Worm (Caenorhabditis elegans) whole organism, midembryonic: ENCODE results near the gene grd-13.
"Not testable (repeated sequence)": the region's sequence is repeated elsewhere in the genome, so short reads cannot be mapped to it uniquely, and the experiment has no call there.

ENCODE experiments used
- T22C8.4 ChIP-seq: fragments of 200-800 bp; sonication (Bioruptor generic); IDR thresholded peaks from 2 replicates; pipeline ENCODE4 v1.3.6; 2022; ENCODE audit warnings: missing genetic modification characterization, missing compliant biosample characterization
- cog-1 ChIP-seq: sonication (generic microtip); optimal IDR thresholded peaks from 2 replicates; lab custom pipeline; 2016; ENCODE audit warnings: missing genetic modification characterization, missing compliant biosample characterization
- flt-1 ChIP-seq: fragments of 200-800 bp; sonication (Bioruptor generic); IDR thresholded peaks from 2 replicates; pipeline ENCODE4 v1.3.6; 2022; ENCODE audit warnings: missing genetic modification characterization, missing compliant biosample characterization
- klf-2 ChIP-seq: fragments of 200-800 bp; sonication (Bioruptor generic); conservative IDR thresholded peaks from 2 replicates; pipeline ENCODE4 v1.3.6; 2022; ENCODE audit warnings: missing genetic modification reagents, missing genetic modification characterization, missing compliant biosample characterization
- med-1 ChIP-seq: sonication (generic microtip); optimal IDR thresholded peaks from 2 replicates; lab custom pipeline; 2017; ENCODE audit warnings: missing genetic modification characterization, mild to moderate bottlenecking, missing compliant biosample characterization, antibody characterized with exemption, missing genetic modification reagents; ENCODE audit not compliant: insufficient read depth
- ref-1 ChIP-seq: fragments of 200-800 bp; sonication (Bioruptor generic); conservative IDR thresholded peaks from 2 replicates; pipeline ENCODE4 v1.3.6; 2022; ENCODE audit warnings: missing genetic modification reagents, missing genetic modification characterization, missing compliant biosample characterization
- tab-1 ChIP-seq: fragments of 200-800 bp; sonication (Bioruptor generic); IDR thresholded peaks from 2 replicates; pipeline ENCODE4 v1.3.6; 2022; ENCODE audit warnings: missing genetic modification characterization, missing compliant biosample characterization
- ztf-23 ChIP-seq: fragments of 200-800 bp; sonication (Bioruptor generic); IDR thresholded peaks from 2 replicates; pipeline ENCODE4 v1.3.6; 2022; ENCODE audit warnings: missing genetic modification reagents, missing genetic modification characterization, missing compliant biosample characterization
- ztf-29 ChIP-seq: fragments of 200-800 bp; sonication (Bioruptor generic); IDR thresholded peaks from 2 replicates; pipeline ENCODE4 v1.3.6; 2022; ENCODE audit warnings: missing genetic modification reagents, missing genetic modification characterization, missing compliant biosample characterization

grd-13 gene

ce11 chrIV:3438022-3438421 is at the start of gene grd-13:
Gene grd-13, plus strand, starts transcription at chrIV:3438312.
- no peak for TF ChIP-seq ztf-23 (GFP tag; lab: Robert Waterston, UW)
- no peak for TF ChIP-seq ref-1
- TF ChIP-seq T22C8.4 (GFP tag; lab: Robert Waterston, UW), result no peak
- no peak for TF ChIP-seq cog-1 (tag; lab: Kevin White, UChicago)
- TF ChIP-seq tab-1, result no peak
- TF ChIP-seq flt-1, result no peak
- no peak for TF ChIP-seq ztf-29 (GFP tag; lab: Robert Waterston, UW)
- no peak for TF ChIP-seq med-1 (GFP tag; lab: Kevin White, UChicago)
- no peak for TF ChIP-seq klf-2 (GFP tag; lab: Robert Waterston, UW)

ce11 chrIV:3389999-3390398 is 48.1 kb upstream of the grd-13 start, which contains the start of gene B0546.5:
Gene B0546.5, minus strand, starts transcription at chrIV:3390099.
- TF ChIP-seq T22C8.4 (GFP tag; lab: Robert Waterston, UW); med-1 (GFP tag; lab: Kevin White, UChicago); ref-1: not testable (repeated sequence)

- not testable (repeated sequence) for TF ChIP-seq ztf-23 (GFP tag; lab: Robert Waterston, UW); ref-1; cog-1 (tag; lab: Kevin White, UChicago)
Observed at ce11 chrIV:3394066-3394465, 44.0 kb upstream of the grd-13 start, which contains the start of gene C04C3.4. Gene C04C3.4, plus strand, starts transcription at chrIV:3394366.

ce11 chrIV:3395581-3395980 is 42.5 kb upstream of the grd-13 start, which contains the start of gene C04C3.14:
Gene C04C3.14, plus strand, starts transcription at chrIV:3395881.
- TF ChIP-seq tab-1, result no peak
- no peak for TF ChIP-seq med-1 (GFP tag; lab: Kevin White, UChicago)
- no peak for TF ChIP-seq ref-1
- no peak for TF ChIP-seq T22C8.4 (GFP tag; lab: Robert Waterston, UW)
- TF ChIP-seq cog-1 (tag; lab: Kevin White, UChicago), result no peak
- TF ChIP-seq klf-2 (GFP tag; lab: Robert Waterston, UW), result no peak

DNA sequence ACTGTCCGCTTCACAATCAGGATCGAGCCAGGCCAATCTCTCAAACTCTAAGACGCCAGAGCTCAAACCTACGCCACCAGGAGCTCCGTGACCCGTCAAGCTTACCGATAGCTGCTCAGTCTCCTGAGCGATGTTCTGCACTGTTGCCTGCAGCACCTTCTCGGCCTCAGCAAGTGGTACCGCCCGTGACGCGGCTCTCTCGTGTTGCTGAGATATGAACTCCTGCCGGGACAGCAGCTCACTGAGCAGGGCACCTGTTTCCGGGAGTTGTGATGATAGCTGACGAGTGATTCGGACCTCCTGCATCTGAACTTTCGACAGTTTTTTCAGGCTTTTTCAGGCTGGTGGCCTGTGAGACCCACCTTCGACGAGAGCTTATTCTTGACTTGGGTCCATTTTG is 40.0 kb upstream of the grd-13 start:
- no peak for TF ChIP-seq ztf-23 (GFP tag; lab: Robert Waterston, UW)
- TF ChIP-seq cog-1 (tag; lab: Kevin White, UChicago), result no peak
- no peak for TF ChIP-seq klf-2 (GFP tag; lab: Robert Waterston, UW)
- no peak for TF ChIP-seq tab-1

ce11 chrIV:3399015-3399722 is 38.9 kb upstream of the grd-13 start, which contains the start of the genes dyf-3 and pdhb-1:
Gene dyf-3, minus strand, starts transcription at chrIV:3399231.
Gene pdhb-1, plus strand, starts transcription at chrIV:3399672.
- TF ChIP-seq ref-1, result no peak
- TF ChIP-seq ztf-29 (GFP tag; lab: Robert Waterston, UW), result peak; percentile 84
- TF ChIP-seq tab-1, result 0 out of 2 replicates have a peak, but pooled peaks have one; percentile 41

- TF ChIP-seq ref-1, result no peak
- TF ChIP-seq cog-1 (tag; lab: Kevin White, UChicago), result no peak
- TF ChIP-seq klf-2 (GFP tag; lab: Robert Waterston, UW), result no peak
- TF ChIP-seq ztf-29 (GFP tag; lab: Robert Waterston, UW), result no peak
- no peak for TF ChIP-seq tab-1
Observed at ce11 chrIV:3400941-3401340, 37.2 kb upstream of the grd-13 start.

DNA sequence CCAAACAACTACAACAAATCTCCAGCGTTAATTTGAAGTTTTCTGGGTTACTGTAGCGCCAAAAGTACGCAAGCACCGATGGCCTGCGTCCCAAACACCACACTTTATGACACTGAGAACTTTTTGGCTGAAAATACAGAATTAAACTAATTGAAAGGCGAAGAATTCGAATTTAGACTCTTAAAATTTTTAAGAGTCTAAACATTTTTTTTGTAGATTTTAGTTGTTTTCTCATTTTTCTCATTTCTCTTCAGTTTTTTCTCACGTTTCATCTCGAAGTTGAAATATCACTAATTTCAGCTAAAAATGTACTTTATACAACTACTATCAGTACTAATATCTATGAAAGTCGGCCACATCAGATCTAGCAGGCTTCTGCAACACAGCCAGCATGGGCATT is 22.7 kb upstream of the grd-13 start, which contains the start of gene lgc-9:
lgc-9 (plus strand) TSS at position 301 of the 400 bp plus-strand sequence.
- no peak for TF ChIP-seq med-1 (GFP tag; lab: Kevin White, UChicago)
- TF ChIP-seq cog-1 (tag; lab: Kevin White, UChicago), result no peak
- TF ChIP-seq flt-1, result no peak
- TF ChIP-seq ztf-29 (GFP tag; lab: Robert Waterston, UW), result no peak
- no peak for TF ChIP-seq tab-1
- no peak for TF ChIP-seq ztf-23 (GFP tag; lab: Robert Waterston, UW)
- no peak for TF ChIP-seq ref-1
- TF ChIP-seq klf-2 (GFP tag; lab: Robert Waterston, UW), result no peak
- no peak for TF ChIP-seq T22C8.4 (GFP tag; lab: Robert Waterston, UW)

- TF ChIP-seq ztf-23 (GFP tag; lab: Robert Waterston, UW) (no peak), ztf-29 (GFP tag; lab: Robert Waterston, UW) (no peak), flt-1 (no peak), T22C8.4 (GFP tag; lab: Robert Waterston, UW) (peak; percentile 59; the same call in 1 of the 2 replicates), tab-1 (no peak)
Observed at ce11 chrIV:3418741-3419140, 19.4 kb upstream of the grd-13 start.

- TF ChIP-seq klf-2 (GFP tag; lab: Robert Waterston, UW) (no peak), ztf-23 (GFP tag; lab: Robert Waterston, UW) (no peak), ztf-29 (GFP tag; lab: Robert Waterston, UW) (no peak), tab-1 (no peak), cog-1 (tag; lab: Kevin White, UChicago) (no peak), flt-1 (no peak), T22C8.4 (GFP tag; lab: Robert Waterston, UW) (no peak), ref-1 (no peak), med-1 (GFP tag; lab: Kevin White, UChicago) (no peak)
Observed at ce11 chrIV:3422516-3422915, 15.6 kb upstream of the grd-13 start, which contains the start of gene C04C3.6. Gene C04C3.6, minus strand, starts transcription at chrIV:3422616.
